Worm (Caenorhabditis elegans): ENCODE measurements around the gene ZK6.8.

ce11 chrV:417656-418353, 36.1 kb downstream of the ZK6.8 start, which contains the start of gene irg-8:
- TF ChIP-seq fos-1 (tag; optimal IDR thresholded peaks at IDR 0.05) (no peak), lir-3 (tag; optimal IDR thresholded peaks at IDR 0.05; ENCODE audit: poor library complexity) (no peak), nhr-90 (tag; optimal IDR thresholded peaks at IDR 0.05; ENCODE audit: poor library complexity) (no peak), dpl-1 (GFP tag; optimal IDR thresholded peaks at IDR 0.05) (no peak), lin-39 (tag; optimal IDR thresholded peaks at IDR 0.05) (no peak), snpc-4 (tag; optimal IDR thresholded peaks at IDR 0.05) (no peak), blmp-1 (tag; optimal IDR thresholded peaks at IDR 0.05) (no peak), mep-1 (tag; optimal IDR thresholded peaks at IDR 0.05) (no peak), ztf-11 (tag; optimal IDR thresholded peaks at IDR 0.05) (no peak), fkh-10 (GFP tag; optimal IDR thresholded peaks at IDR 0.05) (no peak), aly-2 (tag; optimal IDR thresholded peaks at IDR 0.05) (no peak), unc-130 (tag; optimal IDR thresholded peaks at IDR 0.05) (no peak), mdl-1 (tag; optimal IDR thresholded peaks at IDR 0.05) (no peak), skn-1 (tag; optimal IDR thresholded peaks at IDR 0.05) (no peak)
